Worm (Caenorhabditis elegans): ENCODE results near the gene col-145.

Gene col-145

ce11 chrV:9156679-9157078 lies 6.1 kb downstream of the col-145 start, which contains the start of gene B0222.15:
Gene B0222.15, minus strand, starts transcription at chrV:9156779.
- TF ChIP-seq hlh-17 (GFP tag; optimal IDR thresholded peaks at IDR 0.05; ENCODE audit: borderline replicate concordance), result no peak
- no peak for TF ChIP-seq snpc-4 (tag; optimal IDR thresholded peaks at IDR 0.05)
- TF ChIP-seq isw-1 (GFP tag; IDR thresholded peaks at IDR 0.05), result no peak
- no peak for TF ChIP-seq nhr-28 (tag; optimal IDR thresholded peaks at IDR 0.05)
- TF ChIP-seq nhr-11 (tag; optimal IDR thresholded peaks at IDR 0.05), result no peak
- TF ChIP-seq efl-3 (GFP tag; optimal IDR thresholded peaks at IDR 0.05), result no peak
- no peak for TF ChIP-seq hpl-2 (GFP tag; optimal IDR thresholded peaks at IDR 0.05)
- no peak for TF ChIP-seq nhr-47 (tag; optimal IDR thresholded peaks at IDR 0.05)
- TF ChIP-seq lin-13 (GFP tag; optimal IDR thresholded peaks at IDR 0.05), result no peak
- no peak for TF ChIP-seq ceh-8 (GFP tag; optimal IDR thresholded peaks at IDR 0.05)
- TF ChIP-seq efl-1 (optimal IDR thresholded peaks at IDR 0.05), result no peak
- no peak for TF ChIP-seq efl-1 (GFP tag; optimal IDR thresholded peaks at IDR 0.05 in 1 of 2)
- TF ChIP-seq C16A3.4 (tag; optimal IDR thresholded peaks at IDR 0.05), result no peak

- TF ChIP-seq unc-130 (tag; optimal IDR thresholded peaks at IDR 0.05) (no peak), nhr-20 (tag; optimal IDR thresholded peaks at IDR 0.05) (no peak), lin-39 (tag; optimal IDR thresholded peaks at IDR 0.05) (no peak), fkh-8 (tag; optimal IDR thresholded peaks at IDR 0.05) (no peak), pag-3 (tag; optimal IDR thresholded peaks at IDR 0.05; ENCODE audit: borderline replicate concordance, insufficient read depth) (no peak), nhr-76 (tag; optimal IDR thresholded peaks at IDR 0.05) (no peak), aly-2 (tag; optimal IDR thresholded peaks at IDR 0.05) (no peak), unc-86 (tag; optimal IDR thresholded peaks at IDR 0.05) (no peak), aha-1 (tag; optimal IDR thresholded peaks at IDR 0.05) (no peak), nhr-84 (tag; optimal IDR thresholded peaks at IDR 0.05) (no peak), egl-13 (tag; optimal IDR thresholded peaks at IDR 0.05) (no peak), dsc-1 (tag; optimal IDR thresholded peaks at IDR 0.05) (no peak), ama-1 (optimal IDR thresholded peaks at IDR 0.05) (no peak), lin-14 (GFP tag; optimal IDR thresholded peaks at IDR 0.05) (no peak), sptf-1 (tag; optimal IDR thresholded peaks at IDR 0.05) (no peak), swsn-7 (tag; optimal IDR thresholded peaks at IDR 0.05) (no peak)
Measured at ce11 chrV:9155616-9156015, 7.2 kb downstream of the col-145 start.

- no peak for TF ChIP-seq ceh-88 (GFP tag; IDR thresholded peaks at IDR 0.05)
- no peak for TF ChIP-seq unc-130 (tag; optimal IDR thresholded peaks at IDR 0.05)
- no peak for TF ChIP-seq ets-5 (GFP tag; IDR thresholded peaks at IDR 0.05)
- no peak for TF ChIP-seq mab-9 (GFP tag; IDR thresholded peaks at IDR 0.05)
- no peak for TF ChIP-seq ces-1 (GFP tag; optimal IDR thresholded peaks at IDR 0.05)
- TF ChIP-seq nhr-77 (tag; optimal IDR thresholded peaks at IDR 0.05), result no peak
Measured at ce11 chrV:9154772-9155171, 8.0 kb downstream of the col-145 start, which contains the start of gene B0222.5. Gene B0222.5, minus strand, starts transcription at chrV:9154872.

ce11 chrV:9152339-9152738 lies 10.5 kb downstream of the col-145 start:
- no peak for TF ChIP-seq lsy-2 (tag; optimal IDR thresholded peaks at IDR 0.05)
- TF ChIP-seq F16B12.6 (tag; optimal IDR thresholded peaks at IDR 0.05), result no peak
- TF ChIP-seq elt-2 (tag; optimal IDR thresholded peaks at IDR 0.05), result no peak
- TF ChIP-seq nhr-71 (tag; optimal IDR thresholded peaks at IDR 0.05), result peak; percentile 7
- no peak for TF ChIP-seq ces-1 (GFP tag; optimal IDR thresholded peaks at IDR 0.05)
- no peak for TF ChIP-seq unc-62 (GFP tag; optimal IDR thresholded peaks at IDR 0.05)
- TF ChIP-seq aly-2 (tag; optimal IDR thresholded peaks at IDR 0.05), result no peak
- no peak for TF ChIP-seq isw-1 (GFP tag; IDR thresholded peaks at IDR 0.05)
- peak; percentile 4 for TF ChIP-seq snu-23 (GFP tag; optimal IDR thresholded peaks at IDR 0.05)
- TF ChIP-seq pag-3 (tag; optimal IDR thresholded peaks at IDR 0.05; ENCODE audit: borderline replicate concordance, insufficient read depth), result no peak
- TF ChIP-seq unc-98 (GFP tag; IDR thresholded peaks at IDR 0.05), result no peak
- TF ChIP-seq sox-4 (tag; optimal IDR thresholded peaks at IDR 0.05), result no peak
- no peak for TF ChIP-seq efl-1 (optimal IDR thresholded peaks at IDR 0.05)
- no peak for TF ChIP-seq efl-1 (GFP tag; optimal IDR thresholded peaks at IDR 0.05 in 1 of 2)
- no peak for TF ChIP-seq fos-1 (tag; optimal IDR thresholded peaks at IDR 0.05)
- no peak for TF ChIP-seq aha-1 (tag; optimal IDR thresholded peaks at IDR 0.05)
- TF ChIP-seq mdl-1 (tag; optimal IDR thresholded peaks at IDR 0.05), result no peak
- TF ChIP-seq swsn-7 (tag; optimal IDR thresholded peaks at IDR 0.05), result no peak
- no peak for TF ChIP-seq unc-130 (tag; optimal IDR thresholded peaks at IDR 0.05)
- TF ChIP-seq hpl-2 (GFP tag; optimal IDR thresholded peaks at IDR 0.05), result no peak
- TF ChIP-seq nhr-20 (tag; optimal IDR thresholded peaks at IDR 0.05), result peak; percentile 7
- TF ChIP-seq ama-1 (optimal IDR thresholded peaks at IDR 0.05), result no peak
- TF ChIP-seq egl-13 (tag; optimal IDR thresholded peaks at IDR 0.05), result no peak
- no peak for TF ChIP-seq vab-15 (tag; optimal IDR thresholded peaks at IDR 0.05)
- no peak for TF ChIP-seq nhr-12 (tag; optimal IDR thresholded peaks at IDR 0.05)
- no peak for TF ChIP-seq ceh-90 (tag; optimal IDR thresholded peaks at IDR 0.05)
- no peak for TF ChIP-seq egl-27 (tag; optimal IDR thresholded peaks at IDR 0.05)
- peak; percentile 78 for TF ChIP-seq nhr-85 (tag)
